Worm (Caenorhabditis elegans) whole organism, L2 larva: ENCODE measurements around the gene chil-8.

ENCODE experiments used
- C34F6.9 ChIP-seq: fragments of 150-350 bp; optimal IDR thresholded peaks from 2 replicates; lab custom pipeline; 2014; ENCODE audit warnings: missing biosample characterization, missing genetic modification characterization
- F13H6.1 ChIP-seq: sonication (generic microtip); optimal IDR thresholded peaks from 2 replicates; lab custom pipeline; 2016; ENCODE audit warnings: missing genetic modification characterization, missing compliant biosample characterization
- R02D3.7 ChIP-seq: fragments of 150-350 bp; optimal IDR thresholded peaks from 2 replicates; lab custom pipeline; 2014; ENCODE audit warnings: missing biosample characterization, missing genetic modification characterization
- Y55F3AM.14 ChIP-seq: fragments of 200-800 bp; sonication (Bioruptor generic); optimal IDR thresholded peaks from 2 replicates; lab custom pipeline; 2018; ENCODE audit warnings: mild to moderate bottlenecking, missing genetic modification characterization, missing compliant biosample characterization
- ama-1 ChIP-seq: fragments of 150-350 bp; optimal IDR thresholded peaks from 2 replicates; lab custom pipeline; 2018; ENCODE audit warnings: inconsistent platforms
- blmp-1 ChIP-seq: sonication (generic microtip); optimal IDR thresholded peaks from 2 replicates; lab custom pipeline; 2017; ENCODE audit warnings: missing genetic modification characterization, mild to moderate bottlenecking, missing compliant biosample characterization, antibody characterized with exemption, moderate library complexity; ENCODE audit not compliant: insufficient read depth
- ceh-16 ChIP-seq: fragments of 150-350 bp; optimal IDR thresholded peaks from 2 replicates; lab custom pipeline; 2014; ENCODE audit warnings: missing biosample characterization, missing genetic modification characterization
- ceh-82 ChIP-seq: fragments of 150-350 bp; optimal IDR thresholded peaks from 2 replicates; lab custom pipeline; 2014; ENCODE audit warnings: missing biosample characterization, missing genetic modification characterization
- crh-2 ChIP-seq: sonication (generic microtip); optimal IDR thresholded peaks from 2 replicates; lab custom pipeline; 2017; ENCODE audit warnings: missing biosample characterization, missing genetic modification characterization
- egl-27 ChIP-seq: sonication (generic microtip); optimal IDR thresholded peaks from 3 replicates; lab custom pipeline; 2017; ENCODE audit warnings: missing biosample characterization, missing genetic modification reagents, missing genetic modification characterization
- elt-1 ChIP-seq: fragments of 150-350 bp; optimal IDR thresholded peaks from 2 replicates; lab custom pipeline; 2014; ENCODE audit warnings: missing biosample characterization, missing genetic modification characterization
- elt-3 ChIP-seq: sonication (generic microtip); optimal IDR thresholded peaks from 2 replicates; lab custom pipeline; 2017; ENCODE audit warnings: missing biosample characterization, missing genetic modification characterization
- fos-1 ChIP-seq: fragments of 150-350 bp; optimal IDR thresholded peaks from 2 replicates; lab custom pipeline; 2014; ENCODE audit warnings: missing biosample characterization, missing genetic modification characterization
- gmeb-1 ChIP-seq: fragments of 150-350 bp; optimal IDR thresholded peaks from 2 replicates; lab custom pipeline; 2014; ENCODE audit warnings: missing biosample characterization, missing genetic modification characterization
- lin-11 ChIP-seq: fragments of 150-350 bp; sonication (generic microtip); optimal IDR thresholded peaks from 2 replicates; lab custom pipeline; 2014; ENCODE audit warnings: missing biosample characterization, missing genetic modification characterization, inconsistent platforms, mixed read lengths
- lin-13 ChIP-seq: fragments of 150-350 bp; optimal IDR thresholded peaks from 2 replicates; lab custom pipeline; 2014; ENCODE audit warnings: missing biosample characterization, missing genetic modification reagents, missing genetic modification characterization
- lin-39 ChIP-seq: fragments of 150-350 bp; optimal IDR thresholded peaks from 2 replicates; lab custom pipeline; 2014; ENCODE audit warnings: missing biosample characterization, missing genetic modification reagents, missing genetic modification characterization
- lsy-2 ChIP-seq, 2 experiments: fragments of 150-350 bp in 1 of 2; sonication (generic microtip) in 1 of 2; optimal IDR thresholded peaks; 2 replicates each; lab custom pipeline; 2014 to 2017; ENCODE audit warnings: missing biosample characterization in 2 of 2, missing genetic modification characterization in 2 of 2
- mab-5 ChIP-seq: fragments of 150-350 bp; optimal IDR thresholded peaks from 2 replicates; lab custom pipeline; 2014; ENCODE audit warnings: missing biosample characterization, missing genetic modification characterization
- mdl-1 ChIP-seq, 2 experiments: fragments of 150-350 bp in 1 of 2; sonication (generic microtip) in 1 of 2; optimal IDR thresholded peaks; 2 replicates each; lab custom pipeline; 2017; ENCODE audit warnings: missing biosample characterization in 2 of 2, missing genetic modification characterization in 2 of 2
- nhr-10 ChIP-seq: sonication (generic microtip); optimal IDR thresholded peaks from 2 replicates; lab custom pipeline; 2017; ENCODE audit warnings: missing biosample characterization, missing genetic modification characterization
- nhr-129 ChIP-seq: fragments of 150-350 bp; optimal IDR thresholded peaks from 2 replicates; lab custom pipeline; 2014; ENCODE audit warnings: missing biosample characterization, missing genetic modification characterization
- nhr-23 ChIP-seq: fragments of 150-350 bp; optimal IDR thresholded peaks from 2 replicates; lab custom pipeline; 2014; ENCODE audit warnings: missing biosample characterization, missing genetic modification reagents, missing genetic modification characterization
- nhr-237 ChIP-seq: fragments of 150-350 bp; optimal IDR thresholded peaks from 2 replicates; lab custom pipeline; 2014; ENCODE audit warnings: missing biosample characterization, missing genetic modification characterization
- nhr-25 ChIP-seq: fragments of 150-350 bp; sonication (generic microtip); optimal IDR thresholded peaks from 3 replicates; lab custom pipeline; 2014; ENCODE audit warnings: missing biosample characterization, missing genetic modification characterization
- nhr-6 ChIP-seq: fragments of 150-350 bp; optimal IDR thresholded peaks from 2 replicates; lab custom pipeline; 2014; ENCODE audit warnings: missing biosample characterization, missing genetic modification characterization
- peb-1 ChIP-seq: fragments of 150-350 bp; optimal IDR thresholded peaks from 2 replicates; lab custom pipeline; 2014; ENCODE audit warnings: missing biosample characterization, missing genetic modification characterization
- sem-4 ChIP-seq: fragments of 150-350 bp; optimal IDR thresholded peaks from 2 replicates; lab custom pipeline; 2014; ENCODE audit warnings: missing biosample characterization, missing genetic modification reagents, missing genetic modification characterization
- skn-1 ChIP-seq: sonication (generic microtip); optimal IDR thresholded peaks from 2 replicates; lab custom pipeline; 2017; ENCODE audit warnings: missing biosample characterization, missing genetic modification characterization
- sma-9 ChIP-seq, 2 experiments: fragments of 150-350 bp in 1 of 2; sonication (generic microtip) in 1 of 2; optimal IDR thresholded peaks; 2 replicates each; lab custom pipeline; 2014 to 2016; ENCODE audit warnings: missing genetic modification characterization in 2 of 2, mild to moderate bottlenecking in 1 of 2, missing biosample characterization in 1 of 2, missing compliant biosample characterization in 1 of 2, missing genetic modification reagents in 1 of 2, moderate library complexity in 1 of 2
- snpc-4 ChIP-seq: fragments of 150-350 bp; optimal IDR thresholded peaks from 2 replicates; lab custom pipeline; 2014; ENCODE audit warnings: missing biosample characterization, missing genetic modification characterization
- unc-39 ChIP-seq: fragments of 150-350 bp; optimal IDR thresholded peaks from 2 replicates; lab custom pipeline; 2014; ENCODE audit warnings: missing biosample characterization, missing genetic modification characterization
- unc-62 ChIP-seq: fragments of 150-350 bp; optimal IDR thresholded peaks from 2 replicates; lab custom pipeline; 2014; ENCODE audit warnings: missing biosample characterization, missing genetic modification reagents, missing genetic modification characterization
- zag-1 ChIP-seq: fragments of 150-350 bp; optimal IDR thresholded peaks from 2 replicates; lab custom pipeline; 2014; ENCODE audit warnings: missing biosample characterization, missing genetic modification characterization
- ztf-1 ChIP-seq: fragments of 200-800 bp; sonication (Bioruptor generic); conservative IDR thresholded peaks from 2 replicates; pipeline ENCODE4 v1.3.6; 2022; ENCODE audit warnings: missing genetic modification characterization, missing compliant biosample characterization

The chil-8 gene

DNA sequence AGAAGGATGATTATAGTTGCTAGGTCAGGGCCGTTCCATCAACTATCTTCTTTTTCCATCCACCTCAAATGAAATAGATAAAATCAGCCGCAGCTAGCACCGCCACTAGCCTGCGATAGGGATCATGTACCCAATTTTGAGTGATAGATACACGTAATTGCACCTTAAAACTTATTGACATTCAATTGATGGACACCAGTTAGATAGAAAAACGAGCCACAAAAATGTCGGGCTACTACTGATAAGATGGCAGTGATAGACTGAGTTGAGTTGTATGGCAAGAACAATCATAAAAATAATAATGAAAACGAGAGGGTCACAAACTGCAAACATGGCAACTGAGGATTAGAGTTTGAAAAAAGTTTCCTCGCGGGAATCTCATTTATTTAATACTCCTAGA lies 19.0 kb upstream of the chil-8 start:
- TF ChIP-seq ceh-16: peak; percentile 83
- no peak for TF ChIP-seq zag-1 (tag; lab: Kevin White, UChicago)
- TF ChIP-seq fos-1 (tag; lab: Kevin White, UChicago): peak; percentile 70
- TF ChIP-seq nhr-129 (tag; lab: Kevin White, UChicago): no peak
- TF ChIP-seq sma-9 (GFP tag; optimal IDR thresholded peaks at IDR 0.05; lab: Kevin White, UChicago): peak; percentile 79
- TF ChIP-seq sma-9 (tag; optimal IDR thresholded peaks at IDR 0.05; lab: Kevin White, UChicago): no peak
- TF ChIP-seq elt-3 (tag; lab: Kevin White, UChicago): no peak
- no peak for TF ChIP-seq lin-13 (GFP tag; lab: Kevin White, UChicago)
- peak; percentile 18 for TF ChIP-seq egl-27 (tag; lab: Kevin White, UChicago)
- no peak for TF ChIP-seq nhr-237 (tag; lab: Kevin White, UChicago)
- TF ChIP-seq elt-1 (tag; lab: Kevin White, UChicago): peak; percentile 83

DNA sequence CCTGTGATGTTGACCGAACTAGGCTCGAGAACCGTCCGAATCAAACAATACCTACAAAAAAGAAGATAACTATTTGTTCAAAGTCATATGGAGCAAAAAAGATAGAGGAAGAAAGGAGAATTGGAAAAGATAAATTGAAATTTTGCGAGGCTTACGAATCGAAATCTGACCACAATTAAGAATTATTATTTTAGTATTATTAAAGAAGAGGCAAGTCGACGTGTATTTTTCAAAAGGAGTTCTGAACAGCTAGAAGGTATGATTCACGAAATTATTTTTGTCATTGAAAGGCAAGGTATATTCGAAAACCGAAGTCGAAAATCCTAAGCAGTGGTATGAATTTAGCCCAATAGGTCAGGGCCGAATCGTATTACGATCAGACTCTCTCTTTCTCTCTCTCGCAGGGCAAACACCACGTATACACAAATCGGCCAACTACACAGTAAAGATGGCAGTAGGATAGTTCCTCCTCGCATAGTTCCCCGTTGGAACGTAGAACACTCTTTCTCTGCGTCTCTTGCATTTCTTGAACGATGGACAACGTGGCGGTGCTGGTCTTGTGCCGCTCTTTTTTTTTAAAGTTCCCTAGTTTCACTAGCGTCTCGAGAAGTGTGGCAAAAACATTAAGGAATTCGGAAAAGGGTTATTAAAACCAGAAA lies 18.3 kb upstream of the chil-8 start, which contains the start of gene vgln-1:
TSS of gene vgln-1 (minus strand) at position 51 of the 659 bp plus-strand sequence.
- TF ChIP-seq fos-1 (tag; lab: Kevin White, UChicago): no peak
- TF ChIP-seq crh-2 (tag; lab: Kevin White, UChicago): peak; percentile 41
- peak in 1 of 2 experiments; percentile 26 for TF ChIP-seq lsy-2 (tag; optimal IDR thresholded peaks at IDR 0.05; lab: Kevin White, UChicago)
- peak; percentile 39 for TF ChIP-seq nhr-25 (tag; lab: Kevin White, UChicago)
- peak; percentile 49 for TF ChIP-seq nhr-129 (tag; lab: Kevin White, UChicago)

- TF ChIP-seq nhr-129 (tag; lab: Kevin White, UChicago) (no peak), skn-1 (no peak), fos-1 (tag; lab: Kevin White, UChicago) (no peak), nhr-23 (tag; lab: Kevin White, UChicago) (no peak), mab-5 (tag; lab: Kevin White, UChicago) (no peak), ceh-16 (no peak), blmp-1 (no peak), unc-62 (GFP tag; lab: Kevin White, UChicago) (no peak), F13H6.1 (tag; lab: Kevin White, UChicago) (no peak), sem-4 (tag; lab: Kevin White, UChicago) (no peak), lin-11 (tag; lab: Kevin White, UChicago) (no peak), R02D3.7 (tag; lab: Kevin White, UChicago) (no peak), mdl-1 (tag; optimal IDR thresholded peaks at IDR 0.05; lab: Kevin White, UChicago) (no peak), crh-2 (tag; lab: Kevin White, UChicago) (no peak), ama-1 (lab: Kevin White, UChicago) (no peak), nhr-6 (tag; lab: Kevin White, UChicago) (no peak), C34F6.9 (tag; lab: Kevin White, UChicago) (no peak), lin-13 (GFP tag; lab: Kevin White, UChicago) (no peak), ceh-82 (tag; lab: Kevin White, UChicago) (no peak)
These were observed 15.7 kb upstream of the chil-8 start for ce11 chrII:9888549-9888948.

- TF ChIP-seq Y55F3AM.14 (GFP tag; lab: Kevin White, UChicago) (no peak), lin-11 (tag; lab: Kevin White, UChicago) (no peak), nhr-10 (tag; lab: Kevin White, UChicago) (no peak), mab-5 (tag; lab: Kevin White, UChicago) (no peak), snpc-4 (no peak), nhr-25 (tag; lab: Kevin White, UChicago) (no peak), skn-1 (no peak), crh-2 (tag; lab: Kevin White, UChicago) (no peak), peb-1 (tag; lab: Kevin White, UChicago) (no peak), unc-39 (no peak), gmeb-1 (tag; lab: Kevin White, UChicago) (no peak), unc-62 (GFP tag; lab: Kevin White, UChicago) (no peak), sma-9 (GFP tag; optimal IDR thresholded peaks at IDR 0.05; lab: Kevin White, UChicago) (no peak), sma-9 (tag; optimal IDR thresholded peaks at IDR 0.05; lab: Kevin White, UChicago) (no peak), F13H6.1 (tag; lab: Kevin White, UChicago) (no peak), lin-39 (tag; lab: Kevin White, UChicago) (no peak), lin-13 (GFP tag; lab: Kevin White, UChicago) (no peak), ztf-1 (GFP tag; lab: Robert Waterston, UW) (no peak)
These were observed 13.4 kb upstream of the chil-8 start, which contains the start of gene algn-8 for ce11 chrII:9886216-9886615. Gene algn-8, minus strand, starts transcription at chrII:9886442.
